Fruit fly (Drosophila melanogaster) whole organism, embryonic: ENCODE results near the gene CG13306.

Experiments used
- Atf6 ChIP-seq: fragments of 200-800 bp; sonication (Bioruptor generic); IDR thresholded peaks from 2 replicates; pipeline ENCODE4 v1.3.6; 2022; ENCODE audit warnings: missing biosample characterization, missing genetic modification characterization
- Blimp-1 ChIP-seq: fragments of 200-800 bp; sonication (Bioruptor generic); optimal IDR thresholded peaks from 3 replicates; lab custom pipeline; 2018; ENCODE audit warnings: missing biosample characterization, missing genetic modification characterization, mild to moderate bottlenecking, moderate library complexity, missing genetic modification reagents
- CG10366 ChIP-seq: fragments of 200-800 bp; sonication (Bioruptor generic); IDR thresholded peaks from 2 replicates; pipeline ENCODE4 v1.3.6; 2022; ENCODE audit warnings: missing biosample characterization, missing genetic modification characterization
- CG10959 ChIP-seq: fragments of 200-800 bp; sonication (Bioruptor generic); IDR thresholded peaks from 2 replicates; pipeline ENCODE4 v1.3.6; 2022; ENCODE audit warnings: missing biosample characterization, missing genetic modification characterization
- CG11093 ChIP-seq: fragments of 200-800 bp; sonication (Bioruptor generic); IDR thresholded peaks from 3 replicates; pipeline ENCODE4 v1.3.6; 2022; ENCODE audit warnings: missing biosample characterization, missing genetic modification characterization
- CG11695 ChIP-seq: fragments of 200-800 bp; sonication (Bioruptor generic); IDR thresholded peaks from 3 replicates; pipeline ENCODE4 v1.3.6; 2022; ENCODE audit warnings: missing biosample characterization, missing genetic modification characterization
- CG11723 ChIP-seq: fragments of 200-800 bp; sonication (Bioruptor generic); optimal IDR thresholded peaks from 2 replicates; lab custom pipeline; 2017; ENCODE audit warnings: missing biosample characterization, mild to moderate bottlenecking, missing genetic modification characterization
- CG1233 ChIP-seq: fragments of 200-800 bp; sonication (Bioruptor generic); optimal IDR thresholded peaks from 4 replicates; lab custom pipeline; 2018; ENCODE audit warnings: missing biosample characterization, mild to moderate bottlenecking, missing genetic modification characterization
- CG13424 ChIP-seq: fragments of 200-800 bp; sonication (Bioruptor generic); optimal IDR thresholded peaks from 2 replicates; lab custom pipeline; 2019; ENCODE audit warnings: missing biosample characterization, mild to moderate bottlenecking, missing genetic modification characterization, moderate library complexity
- CG17186 ChIP-seq: fragments of 200-800 bp; sonication (Bioruptor generic); optimal IDR thresholded peaks from 3 replicates; lab custom pipeline; 2017; ENCODE audit warnings: missing biosample characterization, missing genetic modification reagents, missing genetic modification characterization
- CG1792 ChIP-seq: fragments of 200-800 bp; sonication (Bioruptor generic); optimal IDR thresholded peaks from 2 replicates; lab custom pipeline; 2016; ENCODE audit warnings: missing biosample characterization, missing genetic modification characterization
- CG2129 ChIP-seq: fragments of 200-800 bp; sonication (Bioruptor generic); IDR thresholded peaks from 2 replicates; pipeline ENCODE4 v1.3.6; 2022; ENCODE audit warnings: missing biosample characterization, missing genetic modification characterization; ENCODE audit not compliant: partially characterized antibody
- CG2202 ChIP-seq: fragments of 200-800 bp; sonication (Bioruptor generic); optimal IDR thresholded peaks from 2 replicates; lab custom pipeline; 2018; ENCODE audit warnings: missing biosample characterization, mild to moderate bottlenecking, missing genetic modification characterization
- CG30403 ChIP-seq: fragments of 200-800 bp; sonication (Bioruptor generic); optimal IDR thresholded peaks from 3 replicates; lab custom pipeline; 2016; ENCODE audit warnings: missing biosample characterization, missing genetic modification characterization
- CG31224 ChIP-seq: fragments of 200-800 bp; sonication (Bioruptor generic); IDR thresholded peaks from 2 replicates; pipeline ENCODE4 v1.3.6; 2022; ENCODE audit warnings: missing biosample characterization, missing genetic modification characterization
- CG32532 ChIP-seq: fragments of 200-800 bp; sonication (Bioruptor generic); IDR thresholded peaks from 2 replicates; pipeline ENCODE4 v1.3.6; 2022; ENCODE audit warnings: missing biosample characterization, missing genetic modification characterization
- CG7357 ChIP-seq: fragments of 200-800 bp; sonication (Bioruptor generic); IDR thresholded peaks from 3 replicates; pipeline ENCODE4 v1.3.6; 2022; ENCODE audit warnings: missing biosample characterization, missing genetic modification characterization
- CG7745 ChIP-seq: fragments of 200-800 bp; sonication (Bioruptor generic); optimal IDR thresholded peaks from 2 replicates; lab custom pipeline; 2018; ENCODE audit warnings: missing biosample characterization, mild to moderate bottlenecking, missing genetic modification characterization, moderate library complexity
- CG8359 ChIP-seq: fragments of 200-800 bp; sonication (Bioruptor generic); optimal IDR thresholded peaks from 2 replicates; lab custom pipeline; 2017; ENCODE audit warnings: missing biosample characterization, mild to moderate bottlenecking, missing genetic modification characterization, borderline replicate concordance
- CG9797 ChIP-seq: fragments of 200-800 bp; sonication (Bioruptor generic); optimal IDR thresholded peaks from 3 replicates; lab custom pipeline; 2018; ENCODE audit warnings: missing biosample characterization, mild to moderate bottlenecking, missing genetic modification characterization
- D ChIP-seq, 2 experiments: fragments of 200-800 bp in 1 of 2; fragments of >200 bp in 1 of 2; sonication (Bioruptor generic) in 1 of 2; optimal IDR thresholded peaks; 2 replicates in 1 of 2; 3 replicates in 1 of 2; lab custom pipeline; 2017; ENCODE audit warnings: mild to moderate bottlenecking in 1 of 2, missing biosample characterization in 1 of 2, missing genetic modification characterization in 1 of 2, missing genetic modification reagents in 1 of 2
- Doc3 ChIP-seq: fragments of 200-800 bp; sonication (Bioruptor generic); IDR thresholded peaks from 3 replicates; pipeline ENCODE4 v1.3.6; 2022; ENCODE audit warnings: missing biosample characterization, missing genetic modification characterization; ENCODE audit not compliant: partially characterized antibody
- E2f1 ChIP-seq: fragments of 200-800 bp; sonication (Bioruptor generic); IDR thresholded peaks from 2 replicates; pipeline ENCODE4 v1.3.6; 2022; ENCODE audit warnings: missing biosample characterization, missing genetic modification characterization
- H2.0 ChIP-seq: fragments of 200-800 bp; sonication (Bioruptor generic); IDR thresholded peaks from 2 replicates; pipeline ENCODE4 v1.3.6; 2022; ENCODE audit warnings: missing biosample characterization, missing genetic modification characterization
- Hand ChIP-seq: fragments of 200-800 bp; sonication (Bioruptor generic); optimal IDR thresholded peaks from 2 replicates; lab custom pipeline; 2017; ENCODE audit warnings: mild to moderate bottlenecking, missing biosample characterization, missing genetic modification reagents, missing genetic modification characterization
- Hr39 ChIP-seq: fragments of >200 bp; optimal IDR thresholded peaks from 2 replicates; lab custom pipeline; 2017
- Hsf ChIP-seq: fragments of 200-800 bp; sonication (Bioruptor generic); optimal IDR thresholded peaks from 3 replicates; lab custom pipeline; 2016; ENCODE audit warnings: missing biosample characterization, missing genetic modification characterization
- Lim3 ChIP-seq: fragments of 200-800 bp; sonication (Bioruptor generic); IDR thresholded peaks from 2 replicates; pipeline ENCODE4 v1.3.6; 2022; ENCODE audit warnings: missing biosample characterization, missing genetic modification characterization
- Mad ChIP-seq: fragments of 200-800 bp; sonication (Bioruptor generic); optimal IDR thresholded peaks from 2 replicates; lab custom pipeline; 2016; ENCODE audit warnings: missing biosample characterization, missing genetic modification characterization
- Med ChIP-seq: fragments of 200-800 bp; sonication (Bioruptor generic); peaks from one replicate; lab custom pipeline; 2016; ENCODE audit warnings: missing biosample characterization, missing genetic modification characterization, mild to moderate bottlenecking, inconsistent platforms, moderate library complexity
- Myb ChIP-seq: fragments of 200-800 bp; sonication (Bioruptor generic); optimal IDR thresholded peaks from 2 replicates; lab custom pipeline; 2016; ENCODE audit warnings: missing biosample characterization, missing genetic modification characterization
- Pdp1 ChIP-seq, 2 experiments: fragments of 200-800 bp; sonication (Bioruptor generic); optimal IDR thresholded peaks; 3 replicates each; lab custom pipeline; 2016; ENCODE audit warnings: missing biosample characterization in 2 of 2, missing genetic modification characterization in 2 of 2, mild to moderate bottlenecking in 1 of 2, moderate library complexity in 1 of 2
- Side ChIP-seq: fragments of 200-800 bp; sonication (Bioruptor generic); optimal IDR thresholded peaks from 2 replicates; lab custom pipeline; 2016; ENCODE audit warnings: missing biosample characterization, missing genetic modification characterization
- Sry-β ChIP-seq: fragments of 200-800 bp; sonication (Bioruptor generic); optimal IDR thresholded peaks from 2 replicates; lab custom pipeline; 2018; ENCODE audit warnings: missing biosample characterization, mild to moderate bottlenecking, missing genetic modification characterization, moderate library complexity
- ara ChIP-seq: fragments of 200-800 bp; sonication (Bioruptor generic); IDR thresholded peaks from 2 replicates; pipeline ENCODE4 v1.3.6; 2022; ENCODE audit warnings: missing biosample characterization, missing genetic modification characterization
- ash1 ChIP-seq: fragments of 200-800 bp; sonication (Bioruptor generic); optimal IDR thresholded peaks from 2 replicates; lab custom pipeline; 2018; ENCODE audit warnings: missing biosample characterization, mild to moderate bottlenecking, missing genetic modification characterization
- corto ChIP-seq: fragments of 200-800 bp; sonication (Bioruptor generic); optimal IDR thresholded peaks from 2 replicates; lab custom pipeline; 2016; ENCODE audit warnings: missing biosample characterization, mild to moderate bottlenecking, missing genetic modification characterization, moderate library complexity
- da ChIP-seq: fragments of 200-800 bp; sonication (Bioruptor generic); optimal IDR thresholded peaks from 2 replicates; lab custom pipeline; 2016; ENCODE audit warnings: missing biosample characterization, missing genetic modification characterization
- dimm ChIP-seq: fragments of 200-800 bp; sonication (Bioruptor generic); IDR thresholded peaks from 2 replicates; pipeline ENCODE4 v1.3.6; 2022; ENCODE audit warnings: missing biosample characterization, missing genetic modification characterization
- dm ChIP-seq: fragments of 200-800 bp; sonication (Bioruptor generic); optimal IDR thresholded peaks from 3 replicates; lab custom pipeline; 2016; ENCODE audit warnings: missing biosample characterization, missing genetic modification characterization
- ewg ChIP-seq: fragments of 200-800 bp; sonication (Bioruptor generic); optimal IDR thresholded peaks from 3 replicates; lab custom pipeline; 2017; ENCODE audit warnings: mild to moderate bottlenecking, missing biosample characterization, missing genetic modification reagents, missing genetic modification characterization
- gcm ChIP-seq: fragments of 200-800 bp; sonication (Bioruptor generic); optimal IDR thresholded peaks from 2 replicates; lab custom pipeline; 2019; ENCODE audit warnings: missing biosample characterization, mild to moderate bottlenecking, missing genetic modification characterization, moderate library complexity
- gem ChIP-seq: fragments of 200-800 bp; sonication (Bioruptor generic); optimal IDR thresholded peaks from 2 replicates; lab custom pipeline; 2019; ENCODE audit warnings: missing biosample characterization, mild to moderate bottlenecking, missing genetic modification characterization, moderate library complexity
- luna ChIP-seq: fragments of 200-800 bp; sonication (Bioruptor generic); optimal IDR thresholded peaks from 2 replicates; lab custom pipeline; 2016; ENCODE audit warnings: missing biosample characterization, missing genetic modification characterization
- rib ChIP-seq: fragments of 200-800 bp; sonication (Bioruptor generic); IDR thresholded peaks from 2 replicates; pipeline ENCODE4 v1.3.6; 2022; ENCODE audit warnings: missing biosample characterization, missing genetic modification characterization
- ro ChIP-seq: fragments of 200-800 bp; sonication (Bioruptor generic); IDR thresholded peaks from 2 replicates; pipeline ENCODE4 v1.3.6; 2022; ENCODE audit warnings: missing biosample characterization, missing genetic modification characterization
- run ChIP-seq: fragments of 200-800 bp; sonication (Bioruptor generic); optimal IDR thresholded peaks from 3 replicates; lab custom pipeline; 2018; ENCODE audit warnings: missing biosample characterization, mild to moderate bottlenecking, missing genetic modification characterization
- sima ChIP-seq: fragments of 200-800 bp; sonication (Bioruptor generic); optimal IDR thresholded peaks from 2 replicates; lab custom pipeline; 2016; ENCODE audit warnings: missing biosample characterization, missing genetic modification characterization
- sisA ChIP-seq: fragments of 200-800 bp; sonication (Bioruptor generic); IDR thresholded peaks from 2 replicates; pipeline ENCODE4 v1.3.6; 2022; ENCODE audit warnings: missing biosample characterization, missing genetic modification characterization
- wdn ChIP-seq: fragments of 200-800 bp; sonication (Bioruptor generic); IDR thresholded peaks from 2 replicates; pipeline ENCODE4 v1.3.6; 2022; ENCODE audit warnings: missing biosample characterization, missing genetic modification characterization
- wek ChIP-seq: fragments of 200-800 bp; sonication (Bioruptor generic); optimal IDR thresholded peaks from 3 replicates; lab custom pipeline; 2018; ENCODE audit warnings: missing biosample characterization, mild to moderate bottlenecking, missing genetic modification characterization, moderate library complexity
- zen2 ChIP-seq: fragments of 200-800 bp; sonication (Bioruptor generic); IDR thresholded peaks from 3 replicates; pipeline ENCODE4 v1.3.6; 2022; ENCODE audit warnings: missing biosample characterization, missing genetic modification characterization; ENCODE audit not compliant: partially characterized antibody

Gene CG13306

DNA sequence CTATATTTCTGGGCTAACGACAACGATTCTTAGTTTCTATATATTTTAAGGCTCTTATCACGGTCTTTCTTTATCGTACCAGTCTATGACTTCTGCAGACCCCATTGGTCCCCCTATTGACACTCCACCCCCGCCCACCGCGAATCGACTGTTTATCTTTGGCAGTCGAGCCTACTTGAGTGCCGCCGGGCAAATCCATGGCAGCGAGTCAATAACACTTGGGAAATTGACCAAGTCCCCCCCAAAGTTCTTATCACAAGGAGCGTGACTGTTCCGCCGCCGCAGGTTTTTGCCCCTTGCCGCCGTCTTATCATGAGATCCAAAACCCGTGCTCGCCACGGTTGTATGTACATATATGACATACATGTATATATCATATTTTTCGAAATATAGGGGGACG lies 49.9 kb downstream of the CG13306 start (continued):
- TF ChIP-seq ro (GFP tag; lab: Robert Waterston, UW) (no peak), rib (GFP tag; lab: Robert Waterston, UW) (0 out of 2 replicates have a peak, but pooled peaks have one; percentile 12), Atf6 (no peak), Doc3 (GFP tag; lab: Robert Waterston, UW) (no peak), corto (no peak), Side (GFP tag; lab: Kevin White, UChicago) (no peak), CG2129 (GFP tag; lab: Robert Waterston, UW) (no peak), luna (GFP tag; lab: Kevin White, UChicago) (no peak), H2.0 (GFP tag; lab: Robert Waterston, UW) (no peak), ara (GFP tag; lab: Robert Waterston, UW) (0 out of 2 replicates have a peak, but pooled peaks have one; percentile 24), sima (GFP tag; lab: Kevin White, UChicago) (no peak), CG9797 (GFP tag; lab: Kevin White, UChicago) (no peak), CG11093 (GFP tag; lab: Robert Waterston, UW) (no peak), Hand (no peak), CG11695 (GFP tag; lab: Robert Waterston, UW) (no peak), CG10366 (GFP tag; lab: Robert Waterston, UW) (no peak), Hsf (GFP tag; lab: Kevin White, UChicago) (no peak), E2f1 (GFP tag; lab: Robert Waterston, UW) (no peak), Med (GFP tag; lab: Kevin White, UChicago) (peak; percentile 79), CG7745 (peak; percentile 7), CG2202 (tag; lab: Kevin White, UChicago) (no peak), D (optimal IDR thresholded peaks at IDR 0.05; lab: Kevin White, UChicago) (no peak), D (GFP tag; optimal IDR thresholded peaks at IDR 0.05; lab: Kevin White, UChicago) (no peak), dimm (GFP tag; lab: Robert Waterston, UW) (no peak), Hr39 (lab: Kevin White, UChicago) (no peak), Blimp-1 (GFP tag; lab: Kevin White, UChicago) (no peak), gem (tag; lab: Kevin White, UChicago) (no peak), CG30403 (GFP tag; lab: Kevin White, UChicago) (no peak), CG13424 (tag; lab: Kevin White, UChicago) (no peak), CG17186 (GFP tag; lab: Kevin White, UChicago) (no peak), CG8359 (GFP tag; lab: Kevin White, UChicago) (no peak), dm (GFP tag; lab: Kevin White, UChicago) (no peak), ash1 (GFP tag; lab: Kevin White, UChicago) (no peak), run (no peak), Mad (GFP tag; lab: Kevin White, UChicago) (no peak), wek (GFP tag; lab: Kevin White, UChicago) (no peak), Myb (GFP tag; lab: Kevin White, UChicago) (no peak), gcm (no peak), da (GFP tag; lab: Kevin White, UChicago) (no peak), CG7357 (GFP tag; lab: Robert Waterston, UW) (no peak), CG32532 (GFP tag; lab: Robert Waterston, UW) (no peak), CG11723 (GFP tag; lab: Kevin White, UChicago) (no peak), Pdp1 (GFP tag; optimal IDR thresholded peaks at IDR 0.05; lab: Kevin White, UChicago) (no peak), CG31224 (GFP tag; lab: Robert Waterston, UW) (no peak), zen2 (GFP tag; lab: Robert Waterston, UW) (no peak), CG10959 (no peak), ewg (GFP tag; lab: Kevin White, UChicago) (no peak), Sry-β (no peak), sisA (no peak), Lim3 (GFP tag; lab: Robert Waterston, UW) (no peak), CG1233 (GFP tag; lab: Kevin White, UChicago) (no peak), wdn (GFP tag; lab: Robert Waterston, UW) (no peak), CG1792 (no peak)
